Worm (Caenorhabditis elegans) whole organism, midembryonic: ENCODE measurements around the gene F55H2.8.

Experiments
- T22C8.4 ChIP-seq: fragments of 200-800 bp; sonication (Bioruptor generic); IDR thresholded peaks from 2 replicates; pipeline ENCODE4 v1.3.6; 2022; ENCODE audit warnings: missing genetic modification characterization, missing compliant biosample characterization
- cog-1 ChIP-seq: sonication (generic microtip); optimal IDR thresholded peaks from 2 replicates; lab custom pipeline; 2016; ENCODE audit warnings: missing genetic modification characterization, missing compliant biosample characterization
- flt-1 ChIP-seq: fragments of 200-800 bp; sonication (Bioruptor generic); IDR thresholded peaks from 2 replicates; pipeline ENCODE4 v1.3.6; 2022; ENCODE audit warnings: missing genetic modification characterization, missing compliant biosample characterization
- klf-2 ChIP-seq: fragments of 200-800 bp; sonication (Bioruptor generic); conservative IDR thresholded peaks from 2 replicates; pipeline ENCODE4 v1.3.6; 2022; ENCODE audit warnings: missing genetic modification reagents, missing genetic modification characterization, missing compliant biosample characterization
- med-1 ChIP-seq: sonication (generic microtip); optimal IDR thresholded peaks from 2 replicates; lab custom pipeline; 2017; ENCODE audit warnings: missing genetic modification characterization, mild to moderate bottlenecking, missing compliant biosample characterization, antibody characterized with exemption, missing genetic modification reagents; ENCODE audit not compliant: insufficient read depth
- ref-1 ChIP-seq: fragments of 200-800 bp; sonication (Bioruptor generic); conservative IDR thresholded peaks from 2 replicates; pipeline ENCODE4 v1.3.6; 2022; ENCODE audit warnings: missing genetic modification reagents, missing genetic modification characterization, missing compliant biosample characterization
- tab-1 ChIP-seq: fragments of 200-800 bp; sonication (Bioruptor generic); IDR thresholded peaks from 2 replicates; pipeline ENCODE4 v1.3.6; 2022; ENCODE audit warnings: missing genetic modification characterization, missing compliant biosample characterization
- ztf-23 ChIP-seq: fragments of 200-800 bp; sonication (Bioruptor generic); IDR thresholded peaks from 2 replicates; pipeline ENCODE4 v1.3.6; 2022; ENCODE audit warnings: missing genetic modification reagents, missing genetic modification characterization, missing compliant biosample characterization
- ztf-29 ChIP-seq: fragments of 200-800 bp; sonication (Bioruptor generic); IDR thresholded peaks from 2 replicates; pipeline ENCODE4 v1.3.6; 2022; ENCODE audit warnings: missing genetic modification reagents, missing genetic modification characterization, missing compliant biosample characterization

Gene F55H2.8

DNA sequence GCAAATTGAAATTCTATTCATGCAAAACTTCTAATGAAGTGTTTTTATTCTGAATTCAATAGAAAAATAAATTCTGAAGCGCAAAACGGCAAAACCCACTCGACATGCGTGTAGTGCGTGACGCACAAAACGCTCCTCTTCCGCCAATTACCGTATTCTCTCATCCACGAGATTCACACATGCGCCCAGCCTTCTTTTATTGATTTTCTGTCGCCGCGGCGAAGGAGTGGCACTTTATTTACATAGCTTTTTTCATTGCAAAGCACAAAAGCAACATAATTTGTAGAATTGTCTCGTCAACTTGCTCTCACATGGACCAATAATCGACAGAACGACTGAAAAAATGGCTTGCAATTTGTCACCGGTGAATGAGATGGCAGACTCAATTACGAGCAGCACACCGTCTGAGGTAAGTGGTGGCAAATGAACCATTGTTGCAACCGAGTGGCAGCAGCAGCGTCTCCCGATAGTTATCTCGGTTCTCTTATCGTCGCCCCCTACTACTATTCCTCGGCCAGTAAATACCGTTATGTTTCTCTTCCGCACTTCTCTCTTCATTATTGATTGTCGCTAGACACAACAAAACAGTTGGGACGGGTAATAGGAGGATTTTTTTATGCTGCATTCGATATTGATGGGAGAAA is 32.5 kb downstream of the F55H2.8 start, which contains the start of gene unc-16:
TSS of gene unc-16 (plus strand) at position 243 of the 644 bp plus-strand sequence.
- TF ChIP-seq flt-1 (GFP tag; lab: Robert Waterston, UW) = 0 out of 2 replicates have a peak, but pooled peaks have one; percentile 63
- TF ChIP-seq ztf-29 (GFP tag; lab: Robert Waterston, UW) = no peak
- TF ChIP-seq ref-1 (GFP tag; lab: Robert Waterston, UW) = no peak
- no peak for TF ChIP-seq med-1 (GFP tag; lab: Kevin White, UChicago)
- peak; percentile 70 for TF ChIP-seq ztf-23 (GFP tag; lab: Robert Waterston, UW)
- peak; percentile 47 for TF ChIP-seq cog-1 (tag; lab: Kevin White, UChicago)
- no peak for TF ChIP-seq klf-2
- TF ChIP-seq T22C8.4 = peak; percentile 90
- no peak for TF ChIP-seq tab-1 (GFP tag; lab: Robert Waterston, UW)

DNA sequence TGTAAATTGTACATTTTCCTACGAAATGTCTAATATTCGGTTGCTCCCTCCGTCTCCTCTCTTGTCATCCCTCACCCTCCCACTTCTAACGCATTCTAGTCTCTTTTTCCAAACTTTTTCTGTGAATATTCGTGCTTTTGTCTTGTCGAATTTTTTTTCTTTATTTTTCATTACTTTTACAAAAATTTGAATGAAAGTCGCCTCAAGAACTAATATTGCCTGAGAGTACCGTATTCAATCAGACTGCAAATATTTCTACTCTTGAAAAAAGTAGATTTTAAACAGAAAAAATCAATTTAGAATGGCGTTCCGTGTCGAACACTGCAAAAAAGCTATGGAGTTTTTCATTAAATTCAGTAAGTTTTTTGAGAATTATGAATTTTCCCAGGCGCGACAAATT is 42.6 kb downstream of the F55H2.8 start, which contains the start of gene ZK1098.11:
TSS of gene ZK1098.11 (plus strand) at position 301 of the 400 bp plus-strand sequence.
- TF ChIP-seq ztf-29 (GFP tag; lab: Robert Waterston, UW) = no peak
- TF ChIP-seq cog-1 (tag; lab: Kevin White, UChicago) = no peak
- TF ChIP-seq flt-1 (GFP tag; lab: Robert Waterston, UW) = no peak

DNA sequence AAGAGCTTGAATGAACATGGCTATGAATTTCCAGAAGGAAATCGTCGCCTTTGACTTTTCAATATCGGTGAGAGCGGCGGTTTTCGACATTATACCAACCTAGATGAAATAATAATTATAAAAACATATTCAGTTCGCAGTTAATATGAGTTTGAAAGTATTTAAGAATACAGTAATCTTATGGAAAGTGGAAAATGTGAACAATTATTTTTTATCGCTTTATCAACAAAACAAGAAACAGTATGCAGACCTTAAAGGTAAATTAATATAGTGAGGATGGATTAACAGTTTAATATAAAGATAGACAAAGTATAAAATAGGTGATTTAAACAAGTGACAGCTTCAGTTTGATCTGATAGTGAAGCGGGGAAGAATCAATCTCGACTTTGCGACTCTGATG is 44.8 kb downstream of the F55H2.8 start, which contains the start of gene C48B4.6:
TSS of gene C48B4.6 (minus strand) at position 101 of the 400 bp plus-strand sequence.
- TF ChIP-seq med-1 (GFP tag; lab: Kevin White, UChicago) = no peak
- no peak for TF ChIP-seq ref-1 (GFP tag; lab: Robert Waterston, UW)
- no peak for TF ChIP-seq klf-2
- TF ChIP-seq ztf-29 (GFP tag; lab: Robert Waterston, UW) = no peak
- TF ChIP-seq cog-1 (tag; lab: Kevin White, UChicago) = no peak
- no peak for TF ChIP-seq flt-1 (GFP tag; lab: Robert Waterston, UW)
- TF ChIP-seq ztf-23 (GFP tag; lab: Robert Waterston, UW) = no peak
- TF ChIP-seq T22C8.4 = no peak
- no peak for TF ChIP-seq tab-1 (GFP tag; lab: Robert Waterston, UW)

DNA sequence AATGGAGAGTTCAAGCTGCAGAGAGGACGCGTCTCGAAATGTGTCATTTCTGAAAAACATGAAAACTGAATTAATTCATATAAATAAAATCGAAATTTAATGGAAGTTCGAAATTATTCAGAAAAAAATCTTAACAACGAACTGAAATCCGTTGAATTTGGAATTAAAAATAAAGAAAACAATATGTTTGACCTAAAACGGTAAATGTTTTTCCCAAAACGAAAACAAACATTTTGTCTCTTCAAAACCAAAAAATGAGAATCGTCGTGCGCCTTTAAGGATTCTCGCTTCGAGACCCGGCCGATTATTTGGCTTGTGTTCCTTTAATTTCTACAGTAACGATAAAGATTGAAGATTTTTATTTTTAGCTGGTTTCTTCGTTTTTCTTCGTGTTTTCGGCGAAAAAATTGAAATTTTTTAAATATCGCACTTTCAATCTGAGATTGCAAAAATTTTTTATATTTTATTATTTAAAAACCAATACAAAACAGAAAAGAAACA is 45.8 kb downstream of the F55H2.8 start, which contains the start of gene C48B4.7:
TSS of gene C48B4.7 (minus strand) at position 51 of the 501 bp plus-strand sequence.
- TF ChIP-seq klf-2 = no peak
- TF ChIP-seq med-1 (GFP tag; lab: Kevin White, UChicago) = no peak
- TF ChIP-seq ztf-29 (GFP tag; lab: Robert Waterston, UW) = no peak
- TF ChIP-seq flt-1 (GFP tag; lab: Robert Waterston, UW) = no peak
- no peak for TF ChIP-seq ref-1 (GFP tag; lab: Robert Waterston, UW)
- TF ChIP-seq tab-1 (GFP tag; lab: Robert Waterston, UW) = no peak
- TF ChIP-seq cog-1 (tag; lab: Kevin White, UChicago) = no peak
- no peak for TF ChIP-seq T22C8.4
- TF ChIP-seq ztf-23 (GFP tag; lab: Robert Waterston, UW) = no peak

DNA sequence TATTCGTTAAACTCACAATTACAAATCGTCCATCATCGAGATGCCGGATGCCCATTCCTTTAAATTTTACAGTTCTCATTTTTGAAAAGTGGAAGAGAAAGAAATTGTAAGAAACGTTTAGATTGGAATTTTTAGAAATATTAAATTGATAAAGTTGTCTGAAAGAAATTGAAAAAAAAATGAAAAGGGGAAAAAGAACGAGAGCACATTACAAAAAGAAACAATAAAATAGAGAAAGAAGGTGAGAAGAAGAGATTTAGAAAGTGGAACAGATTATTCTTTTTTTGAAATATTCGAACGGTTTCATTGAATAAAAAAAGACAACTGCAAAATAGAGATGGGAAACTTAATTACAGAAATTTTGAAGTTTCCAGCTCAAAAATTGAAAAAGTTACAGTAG is 47.5 kb downstream of the F55H2.8 start, which contains the start of gene C48B4.8:
TSS of gene C48B4.8 (minus strand) at position 101 of the 400 bp plus-strand sequence.
- TF ChIP-seq ztf-29 (GFP tag; lab: Robert Waterston, UW) (no peak), flt-1 (GFP tag; lab: Robert Waterston, UW) (no peak), klf-2 (no peak), med-1 (GFP tag; lab: Kevin White, UChicago) (no peak), ref-1 (GFP tag; lab: Robert Waterston, UW) (no peak), cog-1 (tag; lab: Kevin White, UChicago) (no peak), T22C8.4 (no peak), ztf-23 (GFP tag; lab: Robert Waterston, UW) (no peak), tab-1 (GFP tag; lab: Robert Waterston, UW) (no peak)

DNA sequence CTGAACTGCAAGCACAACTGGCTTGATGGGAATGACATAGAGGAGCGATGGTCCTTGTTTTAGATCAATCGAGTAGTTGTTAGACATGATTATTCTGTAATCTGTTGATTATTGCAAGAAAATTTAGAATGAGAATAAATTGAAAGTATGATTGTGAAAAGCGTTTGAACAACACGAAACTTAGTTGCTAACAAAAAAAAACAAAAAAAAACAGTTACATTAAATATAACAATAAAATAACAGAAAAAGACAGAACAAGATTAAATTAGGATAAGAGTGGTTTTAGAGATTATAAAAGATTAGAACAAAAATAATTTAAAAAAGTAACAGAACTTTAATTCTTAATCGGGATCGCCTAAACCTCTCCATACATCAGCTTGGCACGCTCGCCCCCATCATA is 49.6 kb downstream of the F55H2.8 start, which contains the start of gene C48B4.9:
TSS of gene C48B4.9 (minus strand) at position 101 of the 400 bp plus-strand sequence.
- TF ChIP-seq ztf-29 (GFP tag; lab: Robert Waterston, UW) (no peak), ztf-23 (GFP tag; lab: Robert Waterston, UW) (no peak), cog-1 (tag; lab: Kevin White, UChicago) (no peak)
